Fruit fly (Drosophila melanogaster): ENCODE data around the gene Pih1D1.

Gene Pih1D1

DNA sequence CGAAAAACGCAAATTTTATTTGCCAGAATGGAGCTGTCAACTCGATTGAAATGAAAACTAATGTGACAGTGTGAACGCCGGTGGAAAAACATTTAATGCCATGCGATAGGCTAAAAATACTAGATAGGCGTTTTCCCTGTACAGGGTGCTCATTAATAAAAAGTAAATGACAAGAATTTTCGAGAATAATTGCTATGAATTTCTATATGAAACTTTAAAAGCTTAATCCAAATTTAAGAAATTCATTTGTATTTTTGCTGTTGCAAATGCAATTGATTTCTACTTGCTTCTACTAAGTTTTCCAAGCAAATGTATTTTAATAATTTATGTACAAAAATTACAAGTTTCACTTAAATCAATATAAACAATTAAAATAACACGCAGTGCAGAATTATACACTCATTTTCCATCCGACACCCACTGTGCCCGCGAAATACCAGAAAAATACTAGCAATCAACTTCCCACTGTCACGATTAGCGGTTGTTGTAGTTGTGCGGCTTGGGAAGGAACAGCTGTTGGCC, at the start of gene Pih1D1 (continued):
- TF ChIP-seq z (GFP tag; IDR thresholded peaks at IDR 0.05) (0 out of 3 replicates have a peak, but pooled peaks have one; percentile 36), salm (tag; optimal IDR thresholded peaks at IDR 0.05) (peak; percentile 62), Nf-YB (GFP tag; optimal IDR thresholded peaks at IDR 0.05) (peak; percentile 77), CG6813 (GFP tag; optimal IDR thresholded peaks at IDR 0.05) (peak; percentile 80), peb (GFP tag; IDR thresholded peaks at IDR 0.05) (peak; percentile 90), lola (GFP tag; optimal IDR thresholded peaks at IDR 0.05) (peak in 1 of 3 experiments; percentile 96), wek (GFP tag; optimal IDR thresholded peaks at IDR 0.05) (no peak), dmrt99B (tag; optimal IDR thresholded peaks at IDR 0.05) (peak; percentile 94), CG18764 (GFP tag; optimal IDR thresholded peaks at IDR 0.05) (peak; percentile 92), Eip74EF (GFP tag; optimal IDR thresholded peaks at IDR 0.05) (peak in 1 of 2 experiments; percentile 88), lbe (GFP tag; optimal IDR thresholded peaks at IDR 0.05) (no peak), cas (GFP tag; IDR thresholded peaks at IDR 0.05) (peak; percentile 80), al (GFP tag; IDR thresholded peaks at IDR 0.05) (peak; percentile 97), CG17328 (GFP tag; IDR thresholded peaks at IDR 0.05) (peak; percentile 91), CG1647 (GFP tag; optimal IDR thresholded peaks at IDR 0.05) (peak; percentile 85), seq (GFP tag; IDR thresholded peaks at IDR 0.05) (peak; percentile 90), sc (optimal IDR thresholded peaks at IDR 0.05) (no peak), sc (GFP tag; optimal IDR thresholded peaks at IDR 0.05) (peak; percentile 92), CG30020 (tag; optimal IDR thresholded peaks at IDR 0.05) (peak; percentile 89), chinmo (GFP tag; IDR thresholded peaks at IDR 0.05; ENCODE audit: partially characterized antibody) (no peak), eyg (GFP tag; optimal IDR thresholded peaks at IDR 0.05) (peak; percentile 62), br (optimal IDR thresholded peaks at IDR 0.05) (no peak), zfh2 (GFP tag; optimal IDR thresholded peaks at IDR 0.05) (peak; percentile 95), CG16779 (GFP tag; IDR thresholded peaks at IDR 0.05) (peak; percentile 72), CG13296 (GFP tag; optimal IDR thresholded peaks at IDR 0.05) (no peak), Oli (tag; optimal IDR thresholded peaks at IDR 0.05) (peak; percentile 94), lilli (GFP tag; optimal IDR thresholded peaks at IDR 0.05) (peak; percentile 95), tin (GFP tag; optimal IDR thresholded peaks at IDR 0.05) (peak; percentile 95), chm (GFP tag; IDR thresholded peaks at IDR 0.05) (peak; percentile 76), CG4404 (GFP tag; IDR thresholded peaks at IDR 0.05) (peak; percentile 97), Sry-β (GFP tag; optimal IDR thresholded peaks at IDR 0.05) (peak; percentile 36), ERR (GFP tag; optimal IDR thresholded peaks at IDR 0.05) (peak; percentile 46), CG10565 (GFP tag; optimal IDR thresholded peaks at IDR 0.05) (peak; percentile 81), CG15514 (GFP tag; optimal IDR thresholded peaks at IDR 0.05) (peak; percentile 82), abd-A (tag; optimal IDR thresholded peaks at IDR 0.05) (no peak), CG10274 (GFP tag; optimal IDR thresholded peaks at IDR 0.05) (peak; percentile 83), CG7556 (GFP tag; optimal IDR thresholded peaks at IDR 0.05) (peak; percentile 93), CG15696 (tag; optimal IDR thresholded peaks at IDR 0.05) (peak; percentile 96), gcm2 (GFP tag; optimal IDR thresholded peaks at IDR 0.05) (peak; percentile 75), slbo (GFP tag; IDR thresholded peaks at IDR 0.05) (peak; percentile 97), pita (GFP tag; optimal IDR thresholded peaks at IDR 0.05) (no peak), Tbp (GFP tag; optimal IDR thresholded peaks at IDR 0.05) (no peak), CG13287 (GFP tag; IDR thresholded peaks at IDR 0.05; ENCODE audit: partially characterized antibody) (no peak), Xbp1 (GFP tag; optimal IDR thresholded peaks at IDR 0.05) (peak; percentile 97), wdn (GFP tag; IDR thresholded peaks at IDR 0.05) (peak; percentile 91), MESR4 (GFP tag; optimal IDR thresholded peaks at IDR 0.05) (no peak), CG34376 (GFP tag; optimal IDR thresholded peaks at IDR 0.05) (peak; percentile 84), CG2889 (GFP tag; IDR thresholded peaks at IDR 0.05) (peak; percentile 96), HmgZ (tag; optimal IDR thresholded peaks at IDR 0.05) (peak; percentile 93), CG9727 (GFP tag; optimal IDR thresholded peaks at IDR 0.05) (peak; percentile 98)

All from whole organism, embryonic.